Fruit fly (Drosophila melanogaster): ENCODE results near the gene Sap-r.

The Sap-r gene

dm6 chr3R:30909840-30910239 is 21.0 kb upstream of the Sap-r start:
- TF ChIP-seq CG11762 (GFP tag; optimal IDR thresholded peaks at IDR 0.05; ENCODE audit: insufficient read depth) (no peak), topi (GFP tag; optimal IDR thresholded peaks at IDR 0.05) (no peak), CG11294 (GFP tag; IDR thresholded peaks at IDR 0.05) (no peak), Eip78C (GFP tag) (no peak), CG10669 (GFP tag; optimal IDR thresholded peaks at IDR 0.05) (no peak), CG11902 (GFP tag; optimal IDR thresholded peaks at IDR 0.05) (no peak), salr (GFP tag; optimal IDR thresholded peaks at IDR 0.05) (no peak), CG34406 (GFP tag; optimal IDR thresholded peaks at IDR 0.05) (no peak), Eip75B (GFP tag; optimal IDR thresholded peaks at IDR 0.05) (no peak), CG9139 (GFP tag; optimal IDR thresholded peaks at IDR 0.05) (no peak), acj6 (GFP tag; optimal IDR thresholded peaks at IDR 0.05) (no peak), Ets21C (GFP tag; optimal IDR thresholded peaks at IDR 0.05) (no peak), esn (GFP tag; optimal IDR thresholded peaks at IDR 0.05) (no peak), CG6163 (GFP tag; IDR thresholded peaks at IDR 0.05) (no peak), CG3919 (GFP tag; optimal IDR thresholded peaks at IDR 0.05) (no peak), ss (GFP tag; optimal IDR thresholded peaks at IDR 0.05) (no peak)

dm6 chr3R:30909032-30909431 is 20.2 kb upstream of the Sap-r start:
- TF ChIP-seq CG6854 (GFP tag; optimal IDR thresholded peaks at IDR 0.05) (no peak), lz (GFP tag; optimal IDR thresholded peaks at IDR 0.05) (no peak), Ets21C (GFP tag; optimal IDR thresholded peaks at IDR 0.05) (no peak), dac (GFP tag; optimal IDR thresholded peaks at IDR 0.05) (no peak), Met (GFP tag; optimal IDR thresholded peaks at IDR 0.05) (no peak), Hr39 (GFP tag; optimal IDR thresholded peaks at IDR 0.05) (no peak), net (GFP tag; optimal IDR thresholded peaks at IDR 0.05) (no peak), CG11902 (GFP tag; optimal IDR thresholded peaks at IDR 0.05) (no peak), CG10669 (GFP tag; optimal IDR thresholded peaks at IDR 0.05) (no peak), fd59A (GFP tag; optimal IDR thresholded peaks at IDR 0.05) (no peak), CG8632 (GFP tag; optimal IDR thresholded peaks at IDR 0.05) (no peak), fd85E (GFP tag; optimal IDR thresholded peaks at IDR 0.05) (no peak), Smox (GFP tag; optimal IDR thresholded peaks at IDR 0.05) (no peak), CG11762 (GFP tag; optimal IDR thresholded peaks at IDR 0.05; ENCODE audit: insufficient read depth) (no peak), spab (GFP tag; optimal IDR thresholded peaks at IDR 0.05) (no peak)

- peak; percentile 27 for TF ChIP-seq svp (GFP tag)
- no peak for TF ChIP-seq Hr38 (GFP tag; optimal IDR thresholded peaks at IDR 0.05)
These were observed 15.1 kb upstream of the Sap-r start for dm6 chr3R:30903994-30904393.

dm6 chr3R:30902061-30902460 is 13.2 kb upstream of the Sap-r start, which contains the start of gene CG33483:
CG33483 (minus strand) TSS chr3R:30902161.
- TF ChIP-seq Blimp-1 (GFP tag; optimal IDR thresholded peaks at IDR 0.05) (no peak), CG34406 (GFP tag; optimal IDR thresholded peaks at IDR 0.05) (no peak), CG6854 (GFP tag; optimal IDR thresholded peaks at IDR 0.05) (no peak), Sox15 (GFP tag; optimal IDR thresholded peaks at IDR 0.05) (no peak), Ets21C (GFP tag; optimal IDR thresholded peaks at IDR 0.05) (no peak), Lpt (GFP tag; optimal IDR thresholded peaks at IDR 0.05) (no peak), CG6163 (GFP tag; IDR thresholded peaks at IDR 0.05) (no peak), Hr39 (GFP tag; optimal IDR thresholded peaks at IDR 0.05) (no peak), CG6792 (GFP tag; optimal IDR thresholded peaks at IDR 0.05) (no peak), CG32006 (GFP tag; optimal IDR thresholded peaks at IDR 0.05) (no peak), fd85E (GFP tag; optimal IDR thresholded peaks at IDR 0.05) (no peak), Eip75B (GFP tag; optimal IDR thresholded peaks at IDR 0.05) (no peak), CG31627 (GFP tag; optimal IDR thresholded peaks at IDR 0.05) (no peak), Ets96B (tag; optimal IDR thresholded peaks at IDR 0.05) (no peak), Eip78C (GFP tag) (no peak), CG10669 (GFP tag; optimal IDR thresholded peaks at IDR 0.05) (no peak), CG3919 (GFP tag; optimal IDR thresholded peaks at IDR 0.05) (no peak), Eip93F (GFP tag; optimal IDR thresholded peaks at IDR 0.05) (no peak), pdm3 (GFP tag; optimal IDR thresholded peaks at IDR 0.05) (no peak), achi (GFP tag; optimal IDR thresholded peaks at IDR 0.05) (no peak)

All from whole organism, prepupa.